Worm (Caenorhabditis elegans) whole organism, L3 larva: ENCODE data around the gene ZK637.4.
A peak's percentile ranks its signal among the peaks of the same experiment; 100 is the strongest.

Experiments
- ama-1 ChIP-seq: fragments of 150-350 bp; optimal IDR thresholded peaks from 2 replicates; lab custom pipeline; 2018
- ceh-28 ChIP-seq: fragments of 150-350 bp; optimal IDR thresholded peaks from 2 replicates; lab custom pipeline; 2014; ENCODE audit warnings: missing biosample characterization, missing genetic modification reagents, missing genetic modification characterization
- ceh-82 ChIP-seq: fragments of 150-350 bp; optimal IDR thresholded peaks from 2 replicates; lab custom pipeline; 2014; ENCODE audit warnings: missing biosample characterization, missing genetic modification characterization
- fkh-10 ChIP-seq: sonication (generic microtip); optimal IDR thresholded peaks from 2 replicates; lab custom pipeline; 2017; ENCODE audit warnings: missing biosample characterization, missing genetic modification reagents, missing genetic modification characterization
- mdl-1 ChIP-seq: fragments of 150-350 bp; optimal IDR thresholded peaks from 2 replicates; lab custom pipeline; 2014; ENCODE audit warnings: missing biosample characterization, missing genetic modification characterization
- mml-1 ChIP-seq: fragments of 150-350 bp; sonication (generic microtip); optimal IDR thresholded peaks from 3 replicates; lab custom pipeline; 2014; ENCODE audit warnings: missing biosample characterization, missing genetic modification characterization
- nhr-23 ChIP-seq: fragments of 150-350 bp; optimal IDR thresholded peaks from 2 replicates; lab custom pipeline; 2014; ENCODE audit warnings: missing biosample characterization, missing genetic modification reagents, missing genetic modification characterization
- nhr-28 ChIP-seq: fragments of 150-350 bp; optimal IDR thresholded peaks from 2 replicates; lab custom pipeline; 2014; ENCODE audit warnings: missing biosample characterization, missing genetic modification characterization
- skn-1 ChIP-seq: fragments of 150-350 bp; optimal IDR thresholded peaks from 2 replicates; lab custom pipeline; 2014; ENCODE audit warnings: missing biosample characterization, missing genetic modification characterization
- zag-1 ChIP-seq: fragments of 150-350 bp; optimal IDR thresholded peaks from 2 replicates; lab custom pipeline; 2014; ENCODE audit warnings: missing biosample characterization, missing genetic modification characterization

DNA sequence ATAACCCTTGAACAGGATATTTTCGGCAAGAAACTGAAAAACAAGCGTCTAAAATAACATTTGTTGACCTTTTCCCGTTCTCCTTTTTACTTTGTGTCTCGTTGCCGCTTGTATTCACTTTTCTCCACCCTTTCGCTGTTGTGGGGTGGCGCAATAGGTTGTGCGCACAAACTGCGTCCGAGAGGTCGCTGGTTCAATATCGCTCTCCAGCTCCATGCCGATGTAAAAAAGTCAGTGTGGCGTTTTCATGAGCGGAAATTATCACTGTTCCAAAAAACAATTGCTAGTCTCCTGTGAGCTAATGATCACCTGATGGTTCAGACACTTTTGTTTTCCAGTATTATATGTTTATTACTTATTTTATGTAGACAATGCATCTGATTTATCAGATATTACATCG lies 44.0 kb downstream of the ZK637.4 start:
- TF ChIP-seq ceh-82 (tag; lab: Kevin White, UChicago), result peak; percentile 9
- TF ChIP-seq nhr-23 (tag; lab: Kevin White, UChicago), result no peak
- TF ChIP-seq mdl-1 (tag; lab: Kevin White, UChicago), result no peak
- peak; percentile 78 for TF ChIP-seq skn-1 (tag; lab: Kevin White, UChicago)
- no peak for TF ChIP-seq ama-1 (lab: Kevin White, UChicago)
- TF ChIP-seq ceh-28 (tag; lab: Kevin White, UChicago), result no peak
- no peak for TF ChIP-seq fkh-10 (GFP tag; lab: Kevin White, UChicago)
- TF ChIP-seq nhr-28 (tag; lab: Kevin White, UChicago), result no peak
- no peak for TF ChIP-seq zag-1 (tag; lab: Kevin White, UChicago)
- TF ChIP-seq mml-1 (tag; lab: Kevin White, UChicago), result no peak
